Fruit fly (Drosophila melanogaster) whole organism, prepupa: ENCODE results near the gene Gs2.

ENCODE experiments used
- Blimp-1 ChIP-seq: fragments of 200-800 bp; sonication (Bioruptor generic); optimal IDR thresholded peaks from 3 replicates; lab custom pipeline; 2017; ENCODE audit warnings: missing biosample characterization, missing genetic modification characterization, mild to moderate bottlenecking, moderate library complexity, missing genetic modification reagents
- CG10669 ChIP-seq: fragments of 200-800 bp; sonication (Bioruptor generic); optimal IDR thresholded peaks from 3 replicates; lab custom pipeline; 2018; ENCODE audit warnings: missing biosample characterization, mild to moderate bottlenecking, missing genetic modification characterization, moderate library complexity
- CG31627 ChIP-seq: fragments of 200-800 bp; sonication (Bioruptor generic); optimal IDR thresholded peaks from 3 replicates; lab custom pipeline; 2016; ENCODE audit warnings: missing biosample characterization, missing genetic modification characterization
- CG32006 ChIP-seq: fragments of 200-800 bp; sonication (Bioruptor generic); optimal IDR thresholded peaks from 3 replicates; lab custom pipeline; 2017; ENCODE audit warnings: missing biosample characterization, mild to moderate bottlenecking, missing genetic modification characterization
- CG34406 ChIP-seq: fragments of 200-800 bp; sonication (Bioruptor generic); optimal IDR thresholded peaks from 3 replicates; lab custom pipeline; 2016; ENCODE audit warnings: missing biosample characterization, missing genetic modification characterization
- CG3919 ChIP-seq: fragments of 200-800 bp; sonication (Bioruptor generic); optimal IDR thresholded peaks from 3 replicates; lab custom pipeline; 2016; ENCODE audit warnings: missing biosample characterization, missing genetic modification characterization
- CG6276 ChIP-seq: fragments of 200-800 bp; sonication (Bioruptor generic); optimal IDR thresholded peaks from 2 replicates; lab custom pipeline; 2017; ENCODE audit warnings: missing biosample characterization, mild to moderate bottlenecking, missing genetic modification characterization
- Eip93F ChIP-seq: fragments of 200-800 bp; sonication (Bioruptor generic); optimal IDR thresholded peaks from 2 replicates; lab custom pipeline; 2016; ENCODE audit warnings: missing biosample characterization, mild to moderate bottlenecking, missing genetic modification characterization
- Sox102F ChIP-seq: fragments of 200-800 bp; sonication (Bioruptor generic); optimal IDR thresholded peaks from 2 replicates; lab custom pipeline; 2016; ENCODE audit warnings: missing biosample characterization, mild to moderate bottlenecking, missing genetic modification characterization
- fkh ChIP-seq: fragments of 200-800 bp; sonication (Bioruptor generic); optimal IDR thresholded peaks from 3 replicates; lab custom pipeline; 2017; ENCODE audit warnings: missing biosample characterization, mild to moderate bottlenecking, missing genetic modification characterization, moderate library complexity

DNA sequence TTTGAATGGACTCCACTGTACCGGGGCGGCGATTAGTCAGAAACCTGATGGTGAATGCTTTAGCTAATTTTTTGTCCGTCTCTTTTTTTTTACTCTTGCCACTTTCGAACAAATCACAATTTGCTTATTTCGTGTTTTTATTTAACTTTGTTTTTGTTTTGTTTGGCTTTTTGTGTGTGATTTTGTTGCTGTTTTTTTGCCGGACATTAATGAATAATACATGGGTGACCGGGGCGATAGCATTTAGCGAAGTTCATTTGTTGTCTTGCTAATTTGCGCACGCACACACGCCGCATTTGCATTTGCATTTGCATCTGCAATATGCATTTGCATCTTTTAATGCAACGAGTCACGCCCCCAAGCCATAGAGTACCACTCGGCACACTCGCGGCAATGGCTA lies 26.0 kb downstream of the Gs2 start:
- TF ChIP-seq Sox102F (GFP tag; lab: Kevin White, UChicago) (no peak), Eip93F (no peak), CG6276 (no peak), CG32006 (no peak), CG34406 (GFP tag; lab: Kevin White, UChicago) (no peak), CG31627 (no peak), CG10669 (GFP tag; lab: Kevin White, UChicago) (no peak), fkh (GFP tag; lab: Kevin White, UChicago) (no peak), Blimp-1 (no peak), CG3919 (GFP tag; lab: Kevin White, UChicago) (no peak)
